Fruit fly (Drosophila melanogaster) whole organism, wandering third instar larva: ENCODE measurements around the gene CG11999.

Source experiments
- Abd-B ChIP-seq: fragments of >200 bp; optimal IDR thresholded peaks from 2 replicates; lab custom pipeline; 2017; ENCODE audit warnings: missing biosample characterization, missing genetic modification characterization
- CG9705 ChIP-seq: fragments of 200-800 bp; sonication (Bioruptor generic); optimal IDR thresholded peaks from 2 replicates; lab custom pipeline; 2018; ENCODE audit warnings: missing biosample characterization, mild to moderate bottlenecking, missing genetic modification characterization
- CrebA ChIP-seq: fragments of 200-800 bp; sonication (Bioruptor generic); optimal IDR thresholded peaks from 2 replicates; lab custom pipeline; 2016; ENCODE audit warnings: missing biosample characterization, mild to moderate bottlenecking, missing genetic modification characterization, borderline replicate concordance
- Dif ChIP-seq: fragments of 200-275, 200-300 bp; sonication (Bioruptor generic); optimal IDR thresholded peaks from 2 replicates; lab custom pipeline; 2018; ENCODE audit warnings: missing biosample characterization, missing genetic modification characterization; ENCODE audit not compliant: partially characterized antibody
- HLH106 ChIP-seq: fragments of 200-800 bp; optimal IDR thresholded peaks from 3 replicates; lab custom pipeline; 2019; ENCODE audit warnings: missing biosample characterization, mild to moderate bottlenecking, missing genetic modification characterization, moderate library complexity
- Hnf4 ChIP-seq: fragments of 200-800 bp; sonication (Bioruptor generic); optimal IDR thresholded peaks from 2 replicates; lab custom pipeline; 2016; ENCODE audit warnings: missing biosample characterization, mild to moderate bottlenecking, missing genetic modification characterization
- Hr83 ChIP-seq: fragments of 200-300 bp; sonication (Bioruptor generic); optimal IDR thresholded peaks from 2 replicates; lab custom pipeline; 2016; ENCODE audit warnings: missing biosample characterization, mild to moderate bottlenecking, missing genetic modification characterization, moderate library complexity; ENCODE audit not compliant: poor library complexity, severe bottlenecking
- Jra ChIP-seq: sonication (Bioruptor generic); optimal IDR thresholded peaks from 2 replicates; lab custom pipeline; 2016; ENCODE audit warnings: missing biosample characterization, missing genetic modification characterization
- Mio ChIP-seq: sonication (Bioruptor generic); optimal IDR thresholded peaks from 2 replicates; lab custom pipeline; 2016; ENCODE audit warnings: missing biosample characterization, missing genetic modification characterization
- Myc ChIP-seq: fragments of >200 bp; optimal IDR thresholded peaks from 2 replicates; lab custom pipeline; 2017
- N ChIP-seq: fragments of >200 bp; optimal IDR thresholded peaks from 2 replicates; lab custom pipeline; 2018; ENCODE audit warnings: missing biosample characterization, missing external identifiers, missing genetic modification characterization
- OdsH ChIP-seq: fragments of 200-800 bp; sonication (Bioruptor generic); optimal IDR thresholded peaks from 2 replicates; lab custom pipeline; 2016; ENCODE audit warnings: missing biosample characterization, mild to moderate bottlenecking, missing genetic modification characterization
- Rel ChIP-seq, 2 experiments: fragments of 200-800 bp; sonication (Bioruptor generic) in 1 of 2; optimal IDR thresholded peaks; 2 replicates in 1 of 2; 3 replicates in 1 of 2; lab custom pipeline; 2016 to 2019; ENCODE audit warnings: mild to moderate bottlenecking in 2 of 2, missing biosample characterization in 2 of 2, missing genetic modification characterization in 2 of 2, moderate library complexity in 1 of 2
- Vsx2 ChIP-seq: fragments of 200-300, 225-300 bp; sonication (Bioruptor generic); optimal IDR thresholded peaks from 2 replicates; lab custom pipeline; 2018; ENCODE audit warnings: missing biosample characterization, missing genetic modification characterization; ENCODE audit not compliant: partially characterized antibody
- br ChIP-seq: fragments of 200-800 bp; sonication (Bioruptor generic); optimal IDR thresholded peaks from 2 replicates; lab custom pipeline; 2016; ENCODE audit warnings: missing biosample characterization, missing genetic modification characterization
- brk ChIP-seq: fragments of 200-800 bp; sonication (Bioruptor generic); optimal IDR thresholded peaks from 2 replicates; lab custom pipeline; 2016; ENCODE audit warnings: missing biosample characterization, mild to moderate bottlenecking, missing genetic modification characterization
- dmrt93B ChIP-seq: fragments of 200-800 bp; sonication (Bioruptor generic); optimal IDR thresholded peaks from 2 replicates; lab custom pipeline; 2018; ENCODE audit warnings: missing biosample characterization, mild to moderate bottlenecking, missing genetic modification characterization
- ey ChIP-seq: fragments of 200-800 bp; sonication (Bioruptor generic); optimal IDR thresholded peaks from 2 replicates; lab custom pipeline; 2016; ENCODE audit warnings: missing biosample characterization, missing genetic modification characterization
- foxo ChIP-seq, 2 experiments: fragments of 200-800 bp; sonication (Bioruptor generic); optimal IDR thresholded peaks; 2 replicates in 1 of 2; 3 replicates in 1 of 2; lab custom pipeline; 2016 to 2017; ENCODE audit warnings: missing biosample characterization in 2 of 2, missing genetic modification characterization in 2 of 2
- fru ChIP-seq: fragments of 200-800 bp; sonication (Bioruptor generic); optimal IDR thresholded peaks from 3 replicates; lab custom pipeline; 2016; ENCODE audit warnings: missing biosample characterization, mild to moderate bottlenecking, missing genetic modification characterization
- jim ChIP-seq: fragments of 175-275, 200-325 bp; sonication (Bioruptor generic); optimal IDR thresholded peaks from 2 replicates; lab custom pipeline; 2016; ENCODE audit warnings: missing biosample characterization, mild to moderate bottlenecking, missing genetic modification characterization
- lola ChIP-seq: fragments of >200 bp; optimal IDR thresholded peaks from 2 replicates; lab custom pipeline; 2017; ENCODE audit warnings: missing biosample characterization, missing genetic modification characterization
- psq ChIP-seq: fragments of 200-800 bp; sonication (Bioruptor generic); optimal IDR thresholded peaks from 3 replicates; lab custom pipeline; 2017; ENCODE audit warnings: missing biosample characterization, mild to moderate bottlenecking, missing genetic modification characterization, moderate library complexity
- rgr ChIP-seq: fragments of 200-800 bp; sonication (Bioruptor generic); optimal IDR thresholded peaks from 3 replicates; lab custom pipeline; 2016; ENCODE audit warnings: missing biosample characterization, mild to moderate bottlenecking, missing genetic modification characterization
- sv ChIP-seq: fragments of 200-800 bp; sonication (Bioruptor generic); optimal IDR thresholded peaks from 3 replicates; lab custom pipeline; 2016; ENCODE audit warnings: missing biosample characterization, missing genetic modification characterization
- tai ChIP-seq: sonication (Bioruptor generic); optimal IDR thresholded peaks from 2 replicates; lab custom pipeline; 2016; ENCODE audit warnings: missing biosample characterization, missing genetic modification characterization
- usp ChIP-seq: fragments of >200 bp; optimal IDR thresholded peaks from 2 replicates; lab custom pipeline; 2017; ENCODE audit warnings: missing biosample characterization, missing genetic modification characterization
- woc ChIP-seq: sonication (Bioruptor generic); optimal IDR thresholded peaks from 2 replicates; lab custom pipeline; 2016; ENCODE audit warnings: missing biosample characterization, mild to moderate bottlenecking, missing genetic modification characterization

CG11999 gene

DNA sequence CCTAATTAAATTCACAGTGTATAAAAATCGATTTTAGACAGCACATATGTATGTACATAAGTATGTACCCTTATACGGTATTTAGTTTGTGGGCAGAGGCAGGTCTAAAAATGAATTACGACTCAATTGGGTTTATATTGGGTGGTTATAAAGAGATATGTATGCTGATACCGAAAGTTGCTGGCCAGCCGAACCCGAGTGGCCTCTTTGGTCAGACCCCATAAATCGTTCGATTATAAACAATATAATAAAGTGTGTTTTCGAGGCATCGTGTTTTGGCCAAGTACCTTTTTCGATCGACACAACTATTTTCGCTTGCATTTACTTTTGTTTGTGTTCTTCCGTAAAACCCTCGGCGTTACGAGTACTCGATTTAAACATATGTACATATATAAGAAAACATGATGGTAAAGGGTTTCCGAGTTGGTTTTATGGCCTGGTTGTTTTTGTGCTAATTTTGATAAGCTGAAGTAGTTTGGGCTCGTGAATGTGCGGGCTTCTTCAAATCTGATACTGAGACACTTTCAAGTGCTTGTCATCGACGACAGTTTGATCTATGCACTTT lies 45.2 kb downstream of the CG11999 start:
- no peak for TF ChIP-seq Dif (GFP tag; lab: Kevin White, UChicago)
- no peak for TF ChIP-seq lola (GFP tag; lab: Kevin White, UChicago)
- TF ChIP-seq fru, result no peak
- no peak for TF ChIP-seq Hnf4 (GFP tag; lab: Kevin White, UChicago)
- no peak for TF ChIP-seq woc (GFP tag; lab: Kevin White, UChicago)
- no peak for TF ChIP-seq Jra (GFP tag; lab: Kevin White, UChicago)
- no peak for TF ChIP-seq Rel (GFP tag; optimal IDR thresholded peaks at IDR 0.05; lab: Kevin White, UChicago)
- no peak for TF ChIP-seq Rel (tag; optimal IDR thresholded peaks at IDR 0.05; lab: Kevin White, UChicago)
- TF ChIP-seq jim (GFP tag; lab: Kevin White, UChicago), result no peak
- no peak for TF ChIP-seq OdsH (GFP tag; lab: Kevin White, UChicago)
- TF ChIP-seq dmrt93B (GFP tag; lab: Kevin White, UChicago), result no peak
- TF ChIP-seq N, result no peak
- TF ChIP-seq HLH106, result no peak
- TF ChIP-seq CrebA (GFP tag; lab: Kevin White, UChicago), result no peak
- no peak for TF ChIP-seq Abd-B (GFP tag; lab: Kevin White, UChicago)
- no peak for TF ChIP-seq usp
- TF ChIP-seq, all 38 proteins: peak for 0

- TF ChIP-seq rgr (no peak), Rel (GFP tag; optimal IDR thresholded peaks at IDR 0.05; lab: Kevin White, UChicago) (no peak), Rel (tag; optimal IDR thresholded peaks at IDR 0.05; lab: Kevin White, UChicago) (no peak), woc (GFP tag; lab: Kevin White, UChicago) (no peak), Hr83 (GFP tag; lab: Kevin White, UChicago) (no peak), tai (GFP tag; lab: Kevin White, UChicago) (no peak), lola (GFP tag; lab: Kevin White, UChicago) (no peak), Hnf4 (GFP tag; lab: Kevin White, UChicago) (no peak), Dif (GFP tag; lab: Kevin White, UChicago) (no peak), sv (no peak), CG9705 (GFP tag; lab: Kevin White, UChicago) (no peak)
Observed at dm6 chr3R:5308137-5308797, 46.3 kb downstream of the CG11999 start.

dm6 chr3R:5305850-5306483 lies 48.6 kb downstream of the CG11999 start:
- TF ChIP-seq tai (GFP tag; lab: Kevin White, UChicago) (no peak), Vsx2 (GFP tag; lab: Kevin White, UChicago) (no peak), foxo (GFP tag; optimal IDR thresholded peaks at IDR 0.05; lab: Kevin White, UChicago) (no peak), Mio (no peak), lola (GFP tag; lab: Kevin White, UChicago) (no peak), brk (GFP tag; lab: Kevin White, UChicago) (no peak), CG9705 (GFP tag; lab: Kevin White, UChicago) (no peak), woc (GFP tag; lab: Kevin White, UChicago) (no peak), HLH106 (no peak), ey (GFP tag; lab: Kevin White, UChicago) (no peak), N (no peak), Myc (no peak), br (GFP tag; lab: Kevin White, UChicago) (no peak), psq (GFP tag; lab: Kevin White, UChicago) (no peak), Dif (GFP tag; lab: Kevin White, UChicago) (no peak), CrebA (GFP tag; lab: Kevin White, UChicago) (no peak), Hnf4 (GFP tag; lab: Kevin White, UChicago) (no peak)
- TF ChIP-seq, all 38 proteins: peak for 0
